Fruit fly (Drosophila melanogaster): ENCODE measurements around the gene RpL37A.

DNA sequence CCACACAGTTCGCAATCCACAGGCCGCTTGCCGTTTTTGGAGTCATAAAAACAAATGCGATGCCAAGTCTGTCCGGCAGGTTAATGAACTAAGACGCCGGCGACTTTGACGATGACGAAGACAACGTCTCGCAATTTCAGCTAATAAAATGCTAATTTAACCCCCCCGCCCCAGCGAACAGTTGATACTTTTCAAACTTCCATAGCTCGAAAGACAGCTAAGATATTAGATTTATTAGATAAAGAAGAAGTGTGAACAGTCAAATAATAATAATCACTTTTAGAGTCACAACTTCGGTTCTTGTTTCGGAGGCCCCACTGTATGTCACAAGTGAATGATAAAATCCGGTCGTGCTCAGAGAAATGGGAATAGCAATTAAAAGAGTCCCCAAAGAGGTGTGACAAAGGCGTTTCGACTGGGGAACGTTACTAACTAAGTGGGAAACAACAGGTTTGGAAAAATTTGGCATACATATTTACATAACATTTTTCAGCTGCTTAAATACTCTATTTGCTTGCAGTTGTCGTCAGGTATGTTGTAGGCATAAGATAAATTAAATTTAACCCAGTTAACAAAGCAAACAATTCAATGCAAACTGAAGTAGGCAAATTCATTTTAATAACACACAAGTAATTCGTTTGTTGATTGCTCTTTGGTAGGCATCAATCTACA, 14.0 kb downstream of the RpL37A start:
- TF ChIP-seq CG8478 (optimal IDR thresholded peaks at IDR 0.05) (no peak), CTCF (optimal IDR thresholded peaks at IDR 0.05) (no peak)
